Fruit fly (Drosophila melanogaster): ENCODE measurements around the gene Rim.

Rim gene

DNA sequence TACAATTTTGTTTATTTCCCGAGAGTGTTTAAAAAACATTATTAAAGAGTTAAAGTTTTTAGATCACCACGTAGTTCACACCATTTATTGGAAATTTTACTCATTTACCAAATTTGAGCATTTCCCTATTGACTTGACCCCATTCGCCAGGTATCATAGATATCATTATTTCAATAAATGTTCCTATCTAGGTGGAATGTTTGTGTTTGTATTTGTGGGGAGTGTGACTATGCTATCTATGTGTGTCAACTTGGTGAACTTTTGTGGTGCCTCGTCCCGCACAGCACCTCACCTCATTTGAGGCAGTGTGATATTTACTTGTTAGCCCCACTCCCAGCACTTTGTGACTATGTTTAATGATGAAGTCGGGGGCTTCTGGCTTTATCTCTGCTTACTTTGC is 87.7 kb downstream of the Rim start (continued):
- TF ChIP-seq gcm (GFP tag; optimal IDR thresholded peaks at IDR 0.05), result peak; percentile 28
- TF ChIP-seq stwl (tag; optimal IDR thresholded peaks at IDR 0.05), result no peak
- TF ChIP-seq CG6813 (GFP tag; optimal IDR thresholded peaks at IDR 0.05), result peak; percentile 40

- peak; percentile 84; the same call in 2 of the 3 replicates for TF ChIP-seq CG2199 (GFP tag; IDR thresholded peaks at IDR 0.05)
- TF ChIP-seq CG9215 (GFP tag; IDR thresholded peaks at IDR 0.05), result peak; percentile 25; the same call in 1 of the 2 replicates
- TF ChIP-seq onecut (GFP tag; IDR thresholded peaks at IDR 0.05), result peak; percentile 55; the same call in 1 of the 2 replicates
- no peak for TF ChIP-seq tin (GFP tag; optimal IDR thresholded peaks at IDR 0.05)
- TF ChIP-seq sens (GFP tag), result peak; percentile 10
- TF ChIP-seq crol (GFP tag; IDR thresholded peaks at IDR 0.05), result peak; percentile 71
- TF ChIP-seq gsb (GFP tag; IDR thresholded peaks at IDR 0.05), result no peak
- TF ChIP-seq CG6791 (GFP tag; IDR thresholded peaks at IDR 0.05; ENCODE audit: partially characterized antibody), result 0 out of 3 replicates have a peak, but pooled peaks have one; percentile 11
- TF ChIP-seq Ets65A (GFP tag), result peak; percentile 69
Measured at dm6 chr3R:17827038-17827616, 89.3 kb downstream of the Rim start.

DNA sequence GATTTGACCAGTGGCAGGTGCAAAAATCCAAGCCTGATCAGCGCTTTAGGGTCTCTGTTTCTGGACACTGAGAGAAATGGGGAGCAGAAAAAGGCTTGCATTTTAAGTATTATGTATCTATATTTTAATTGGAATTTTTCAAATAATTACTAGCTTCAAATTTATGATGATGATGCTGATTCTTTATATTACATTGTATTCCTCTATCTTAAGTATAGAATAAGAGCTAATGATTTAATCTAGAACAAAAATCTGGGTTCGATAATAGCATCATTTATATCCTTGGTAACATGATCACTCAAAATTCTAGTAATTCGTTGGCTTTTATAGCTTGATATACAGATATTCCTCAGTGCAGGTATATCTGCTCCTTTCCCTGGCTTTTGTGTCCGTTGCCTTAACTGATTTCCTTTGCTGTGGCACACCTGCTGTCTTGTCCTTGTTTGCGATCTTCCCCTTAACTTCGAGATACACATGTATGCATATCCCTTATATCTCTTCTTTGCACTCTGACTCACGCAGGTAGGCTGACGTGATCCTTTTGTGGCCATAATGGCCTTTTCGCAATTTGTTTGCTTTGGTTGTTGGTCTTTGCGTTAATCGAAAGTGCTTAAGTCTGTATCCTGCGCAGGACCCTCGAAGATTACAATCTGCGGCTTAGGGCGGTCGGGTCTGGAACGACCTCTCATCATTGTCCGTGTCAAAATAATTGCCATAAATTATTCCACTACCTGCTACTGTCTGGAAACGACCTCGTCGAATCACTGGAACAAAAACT is 90.4 kb downstream of the Rim start:
- no peak for TF ChIP-seq prd (optimal IDR thresholded peaks at IDR 0.05)
- peak; percentile 17; the same call in 2 of the 3 replicates for TF ChIP-seq prd (GFP tag; IDR thresholded peaks at IDR 0.05)
- no peak for TF ChIP-seq CG9797 (GFP tag; optimal IDR thresholded peaks at IDR 0.05)
- TF ChIP-seq CG10267 (tag; optimal IDR thresholded peaks at IDR 0.05), result peak; percentile 11
- TF ChIP-seq Mes4 (GFP tag; optimal IDR thresholded peaks at IDR 0.05), result no peak
- no peak for TF ChIP-seq CG3407 (GFP tag; optimal IDR thresholded peaks at IDR 0.05)
- no peak for TF ChIP-seq Adf1 (GFP tag; IDR thresholded peaks at IDR 0.05)
- peak; percentile 14 for TF ChIP-seq lbe (GFP tag; optimal IDR thresholded peaks at IDR 0.05)
- peak; percentile 99 for TF ChIP-seq CG15479 (GFP tag; optimal IDR thresholded peaks at IDR 0.05)
- peak; percentile 78 for TF ChIP-seq zf30C (GFP tag; optimal IDR thresholded peaks at IDR 0.05)
- peak; percentile 22 for TF ChIP-seq grn (GFP tag; optimal IDR thresholded peaks at IDR 0.05)
- peak; percentile 68 for TF ChIP-seq CG15696 (tag; optimal IDR thresholded peaks at IDR 0.05)
- TF ChIP-seq tll (GFP tag; optimal IDR thresholded peaks at IDR 0.05), result peak in 1 of 2 experiments; percentile 100
- TF ChIP-seq CG1832 (GFP tag; optimal IDR thresholded peaks at IDR 0.05), result no peak
- no peak for TF ChIP-seq Nf-YC (tag; optimal IDR thresholded peaks at IDR 0.05)
- peak; percentile 28 for TF ChIP-seq corto (GFP tag; optimal IDR thresholded peaks at IDR 0.05)
- TF ChIP-seq zen (tag; optimal IDR thresholded peaks at IDR 0.05), result peak; percentile 96
- no peak for TF ChIP-seq CG10147 (GFP tag; optimal IDR thresholded peaks at IDR 0.05)
- TF ChIP-seq sug (tag; optimal IDR thresholded peaks at IDR 0.05), result no peak
- TF ChIP-seq nau (GFP tag; optimal IDR thresholded peaks at IDR 0.05), result no peak
- TF ChIP-seq lola (GFP tag; optimal IDR thresholded peaks at IDR 0.05), result peak in 1 of 3 experiments; percentile 9
- TF ChIP-seq sob (GFP tag; IDR thresholded peaks at IDR 0.05), result no peak
- no peak for TF ChIP-seq Atf6 (GFP tag; IDR thresholded peaks at IDR 0.05)
- TF ChIP-seq zen2 (GFP tag; IDR thresholded peaks at IDR 0.05; ENCODE audit: partially characterized antibody), result no peak
- peak; percentile 65 for TF ChIP-seq ac (GFP tag; optimal IDR thresholded peaks at IDR 0.05)
- TF ChIP-seq D (optimal IDR thresholded peaks at IDR 0.05), result peak; percentile 86
- TF ChIP-seq D (GFP tag; optimal IDR thresholded peaks at IDR 0.05), result no peak
- TF ChIP-seq sisA (GFP tag; IDR thresholded peaks at IDR 0.05), result no peak
- TF ChIP-seq pros (GFP tag; optimal IDR thresholded peaks at IDR 0.05), result peak; percentile 87
- TF ChIP-seq CG18262 (tag; optimal IDR thresholded peaks at IDR 0.05), result peak; percentile 17
- TF ChIP-seq sc (optimal IDR thresholded peaks at IDR 0.05), result no peak
- no peak for TF ChIP-seq sc (GFP tag; optimal IDR thresholded peaks at IDR 0.05)
- TF ChIP-seq tap (tag; optimal IDR thresholded peaks at IDR 0.05), result no peak
- TF ChIP-seq CG6765 (GFP tag; optimal IDR thresholded peaks at IDR 0.05), result no peak
